Fruit fly (Drosophila melanogaster) whole organism, embryonic: ENCODE data around the gene CG1246.

Source experiments
- CG10959 ChIP-seq: fragments of 200-800 bp; sonication (Bioruptor generic); IDR thresholded peaks from 2 replicates; pipeline ENCODE4 v1.3.6; 2022; ENCODE audit warnings: missing biosample characterization, missing genetic modification characterization
- CG16863 ChIP-seq: fragments of 200-800 bp; sonication (Bioruptor generic); optimal IDR thresholded peaks from 3 replicates; lab custom pipeline; 2016; ENCODE audit warnings: missing biosample characterization, missing genetic modification characterization
- Mrtf ChIP-seq: fragments of 200-800 bp; sonication (Bioruptor generic); IDR thresholded peaks from 3 replicates; pipeline ENCODE4 v1.3.6; 2022; ENCODE audit warnings: missing biosample characterization, missing genetic modification characterization

DNA sequence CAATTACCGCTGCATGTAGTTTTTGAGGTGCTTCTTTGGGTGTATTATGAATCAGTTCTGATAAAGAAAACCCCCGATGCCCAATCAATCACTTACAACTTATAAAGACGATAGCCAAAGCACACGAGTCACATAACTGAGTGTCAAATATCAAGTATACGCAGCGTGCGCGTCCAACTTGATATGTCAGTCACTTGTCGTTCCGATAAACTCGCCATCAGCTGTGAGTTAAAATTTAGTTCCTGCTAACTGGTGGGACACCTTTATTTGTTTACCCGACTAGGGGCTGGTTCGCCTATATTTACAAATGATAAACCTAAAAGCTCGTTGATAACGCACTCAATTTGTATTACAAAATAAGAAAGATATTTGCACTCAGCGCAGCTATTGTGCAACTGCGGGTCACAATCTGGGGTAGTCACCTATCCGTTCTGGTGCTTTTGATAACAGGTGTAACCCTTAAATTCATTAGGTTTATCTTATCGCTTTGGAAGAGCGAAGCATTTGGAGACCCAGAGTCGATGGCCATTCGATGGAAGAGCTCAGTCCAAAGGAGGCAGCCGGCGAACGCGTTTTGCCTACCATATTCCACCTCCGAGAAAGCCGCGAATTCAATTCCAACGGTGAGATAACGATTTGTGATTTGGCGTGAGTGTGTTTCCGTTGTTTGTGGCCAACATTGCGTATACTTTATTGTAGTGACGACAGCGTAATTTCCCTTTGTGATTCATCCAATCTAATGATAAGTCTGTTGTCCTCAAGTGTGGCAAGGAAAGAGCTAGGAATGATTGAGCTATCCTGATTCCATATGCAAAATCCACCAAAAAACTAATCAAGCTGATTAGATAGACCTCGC lies at the start of gene CG1246:
- TF ChIP-seq Mrtf (GFP tag; lab: Robert Waterston, UW) (no peak), CG10959 (GFP tag; lab: Robert Waterston, UW) (no peak), CG16863 (GFP tag; lab: Kevin White, UChicago) (no peak)
